Fruit fly (Drosophila melanogaster) whole organism, embryonic: ENCODE results near the gene Upf2.

Source experiments
- ATbp ChIP-seq: fragments of 200-800 bp; sonication (Bioruptor generic); optimal IDR thresholded peaks from 2 replicates; lab custom pipeline; 2017; ENCODE audit warnings: missing biosample characterization, mild to moderate bottlenecking, missing genetic modification characterization, missing genetic modification reagents
- Adf1 ChIP-seq: fragments of 200-800 bp; sonication (Bioruptor generic); IDR thresholded peaks from 2 replicates; pipeline ENCODE4 v1.3.6; 2022; ENCODE audit warnings: missing biosample characterization, missing genetic modification characterization
- CG10462 ChIP-seq: fragments of 200-800 bp; sonication (Bioruptor generic); optimal IDR thresholded peaks from 2 replicates; lab custom pipeline; 2016; ENCODE audit warnings: missing biosample characterization, missing genetic modification characterization
- CG14014 ChIP-seq: fragments of 200-800 bp; sonication (Bioruptor generic); IDR thresholded peaks from 2 replicates; pipeline ENCODE4 v1.3.6; 2022; ENCODE audit warnings: missing biosample characterization, missing genetic modification characterization
- CG15011 ChIP-seq: fragments of 200-800 bp; sonication (Bioruptor generic); optimal IDR thresholded peaks from 3 replicates; lab custom pipeline; 2018; ENCODE audit warnings: missing biosample characterization, mild to moderate bottlenecking, missing genetic modification characterization
- CG18011 ChIP-seq: fragments of 200-800 bp; sonication (Bioruptor generic); optimal IDR thresholded peaks from 2 replicates; lab custom pipeline; 2017; ENCODE audit warnings: missing biosample characterization, missing genetic modification characterization, mild to moderate bottlenecking, moderate library complexity, missing genotype
- CG18619 ChIP-seq: fragments of 200-800 bp; sonication (Bioruptor generic); optimal IDR thresholded peaks from 3 replicates; lab custom pipeline; 2017; ENCODE audit warnings: missing biosample characterization, mild to moderate bottlenecking, missing genetic modification characterization
- CG18764 ChIP-seq: fragments of 200-800 bp; sonication (Bioruptor generic); optimal IDR thresholded peaks from 3 replicates; lab custom pipeline; 2016; ENCODE audit warnings: missing biosample characterization, missing genetic modification characterization
- CG3163 ChIP-seq: fragments of 200-800 bp; sonication (Bioruptor generic); optimal IDR thresholded peaks from 3 replicates; lab custom pipeline; 2016; ENCODE audit warnings: missing biosample characterization, missing genetic modification characterization
- CG32767 ChIP-seq: fragments of 200-800 bp; sonication (Bioruptor generic); IDR thresholded peaks from 2 replicates; pipeline ENCODE4 v1.3.6; 2022; ENCODE audit warnings: missing biosample characterization, missing genetic modification characterization
- CG32772 ChIP-seq: fragments of 200-800 bp; sonication (Bioruptor generic); IDR thresholded peaks from 2 replicates; pipeline ENCODE4 v1.3.6; 2022; ENCODE audit warnings: missing biosample characterization, missing genetic modification characterization
- CG3995 ChIP-seq: fragments of 200-800 bp; sonication (Bioruptor generic); optimal IDR thresholded peaks from 3 replicates; lab custom pipeline; 2016; ENCODE audit warnings: missing biosample characterization, missing genetic modification characterization
- CG4328 ChIP-seq: fragments of 200-800 bp; sonication (Bioruptor generic); optimal IDR thresholded peaks from 3 replicates; lab custom pipeline; 2017; ENCODE audit warnings: missing biosample characterization, missing genetic modification reagents, missing genetic modification characterization
- CG4424 ChIP-seq: fragments of 200-800 bp; sonication (Bioruptor generic); optimal IDR thresholded peaks from 3 replicates; lab custom pipeline; 2016; ENCODE audit warnings: missing biosample characterization, missing genetic modification characterization
- CG6654 ChIP-seq: fragments of 200-800 bp; sonication (Bioruptor generic); optimal IDR thresholded peaks from 2 replicates; lab custom pipeline; 2017; ENCODE audit warnings: missing biosample characterization, mild to moderate bottlenecking, missing genetic modification characterization
- CG7745 ChIP-seq: fragments of 200-800 bp; sonication (Bioruptor generic); optimal IDR thresholded peaks from 2 replicates; lab custom pipeline; 2018; ENCODE audit warnings: missing biosample characterization, mild to moderate bottlenecking, missing genetic modification characterization, moderate library complexity
- CG8359 ChIP-seq: fragments of 200-800 bp; sonication (Bioruptor generic); optimal IDR thresholded peaks from 2 replicates; lab custom pipeline; 2017; ENCODE audit warnings: missing biosample characterization, mild to moderate bottlenecking, missing genetic modification characterization, borderline replicate concordance
- D19A ChIP-seq: fragments of 200-800 bp; optimal IDR thresholded peaks from 3 replicates; lab custom pipeline; 2019; ENCODE audit warnings: missing biosample characterization, mild to moderate bottlenecking, missing genetic modification characterization, moderate library complexity
- Doc3 ChIP-seq: fragments of 200-800 bp; sonication (Bioruptor generic); IDR thresholded peaks from 3 replicates; pipeline ENCODE4 v1.3.6; 2022; ENCODE audit warnings: missing biosample characterization, missing genetic modification characterization; ENCODE audit not compliant: partially characterized antibody
- E2f2 ChIP-seq: fragments of 200-800 bp; sonication (Bioruptor generic); IDR thresholded peaks from 2 replicates; pipeline ENCODE4 v1.3.6; 2022; ENCODE audit warnings: missing biosample characterization, missing genetic modification characterization
- ERR ChIP-seq: fragments of 200-800 bp; sonication (Bioruptor generic); optimal IDR thresholded peaks from 2 replicates; lab custom pipeline; 2016; ENCODE audit warnings: missing biosample characterization, missing genetic modification characterization
- Elba2 ChIP-seq: fragments of 200-800 bp; sonication (Bioruptor generic); optimal IDR thresholded peaks from 3 replicates; lab custom pipeline; 2016; ENCODE audit warnings: missing biosample characterization, missing genetic modification characterization
- Fer3 ChIP-seq: fragments of 200-800 bp; sonication (Bioruptor generic); optimal IDR thresholded peaks from 2 replicates; lab custom pipeline; 2018; ENCODE audit warnings: missing biosample characterization, mild to moderate bottlenecking, missing genetic modification characterization, moderate library complexity
- Gsc ChIP-seq: fragments of 200-800 bp; sonication (Bioruptor generic); IDR thresholded peaks from 2 replicates; pipeline ENCODE4 v1.3.6; 2022; ENCODE audit warnings: missing biosample characterization, missing genetic modification characterization
- H2.0 ChIP-seq: fragments of 200-800 bp; sonication (Bioruptor generic); IDR thresholded peaks from 2 replicates; pipeline ENCODE4 v1.3.6; 2022; ENCODE audit warnings: missing biosample characterization, missing genetic modification characterization
- HmgZ ChIP-seq: fragments of 200-800 bp; sonication (Bioruptor generic); optimal IDR thresholded peaks from 2 replicates; lab custom pipeline; 2018; ENCODE audit warnings: missing biosample characterization, mild to moderate bottlenecking, missing genetic modification characterization
- Lpt ChIP-seq: fragments of >200 bp; optimal IDR thresholded peaks from 2 replicates; lab custom pipeline; 2018; ENCODE audit warnings: missing biosample characterization, missing genetic modification characterization
- MBD-R2 ChIP-seq: fragments of 200-800 bp; sonication (Bioruptor generic); IDR thresholded peaks from 2 replicates; pipeline ENCODE4 v1.3.6; 2022; ENCODE audit warnings: missing biosample characterization, missing genetic modification characterization
- MESR4 ChIP-seq: fragments of 200-800 bp; sonication (Bioruptor generic); optimal IDR thresholded peaks from 2 replicates; lab custom pipeline; 2018; ENCODE audit warnings: missing biosample characterization, mild to moderate bottlenecking, missing genetic modification characterization, moderate library complexity
- Med ChIP-seq: fragments of 200-800 bp; sonication (Bioruptor generic); peaks from one replicate; lab custom pipeline; 2016; ENCODE audit warnings: missing biosample characterization, missing genetic modification characterization, mild to moderate bottlenecking, inconsistent platforms, moderate library complexity
- Vsx1 ChIP-seq: fragments of 200-800 bp; sonication (Bioruptor generic); optimal IDR thresholded peaks from 2 replicates; lab custom pipeline; 2017; ENCODE audit warnings: missing biosample characterization, mild to moderate bottlenecking, missing genetic modification characterization, missing genetic modification reagents
- ac ChIP-seq: fragments of 200-800 bp; sonication (Bioruptor generic); optimal IDR thresholded peaks from 3 replicates; lab custom pipeline; 2017; ENCODE audit warnings: missing biosample characterization, mild to moderate bottlenecking, missing genetic modification characterization
- al ChIP-seq: fragments of 200-800 bp; sonication (Bioruptor generic); IDR thresholded peaks from 2 replicates; pipeline ENCODE4 v1.3.6; 2022; ENCODE audit warnings: missing biosample characterization, missing genetic modification characterization
- ase ChIP-seq: fragments of 200-800 bp; sonication (Bioruptor generic); IDR thresholded peaks from 3 replicates; pipeline ENCODE4 v1.3.6; 2022; ENCODE audit warnings: missing biosample characterization, missing genetic modification characterization
- ato ChIP-seq: fragments of 200-800 bp; sonication (Bioruptor generic); IDR thresholded peaks from 2 replicates; pipeline ENCODE4 v1.3.6; 2022; ENCODE audit warnings: missing biosample characterization, missing genetic modification characterization; ENCODE audit not compliant: partially characterized antibody
- bigmax ChIP-seq: fragments of 200-800 bp; sonication (Bioruptor generic); optimal IDR thresholded peaks from 2 replicates; lab custom pipeline; 2018; ENCODE audit warnings: missing biosample characterization, mild to moderate bottlenecking, missing genetic modification characterization
- dati ChIP-seq: fragments of 200-800 bp; sonication (Bioruptor generic); IDR thresholded peaks from 2 replicates; pipeline ENCODE4 v1.3.6; 2022; ENCODE audit warnings: missing biosample characterization, missing genetic modification characterization
- fd96Cb ChIP-seq: fragments of 200-800 bp; sonication (Bioruptor generic); optimal IDR thresholded peaks from 2 replicates; lab custom pipeline; 2018; ENCODE audit warnings: missing biosample characterization, mild to moderate bottlenecking, missing genetic modification characterization, moderate library complexity
- gfzf ChIP-seq: fragments of 200-800 bp; sonication (Bioruptor generic); optimal IDR thresholded peaks from 2 replicates; lab custom pipeline; 2016; ENCODE audit warnings: missing biosample characterization, mild to moderate bottlenecking, missing genetic modification characterization, moderate library complexity
- h ChIP-seq: fragments of >200 bp; optimal IDR thresholded peaks from 2 replicates; lab custom pipeline; 2017
- hb ChIP-seq: fragments of 200-800 bp; sonication (Bioruptor generic); IDR thresholded peaks from 3 replicates; pipeline ENCODE4 v1.3.6; 2022; ENCODE audit warnings: missing biosample characterization, missing genetic modification characterization; ENCODE audit not compliant: partially characterized antibody
- hbn ChIP-seq: fragments of 200-800 bp; sonication (Bioruptor generic); IDR thresholded peaks from 2 replicates; pipeline ENCODE4 v1.3.6; 2022; ENCODE audit warnings: missing biosample characterization, missing genetic modification characterization; ENCODE audit not compliant: partially characterized antibody
- ken ChIP-seq: fragments of 200-800 bp; sonication (Bioruptor generic); IDR thresholded peaks from 3 replicates; pipeline ENCODE4 v1.3.6; 2022; ENCODE audit warnings: missing biosample characterization, missing genetic modification characterization
- kni ChIP-seq: fragments of 200-800 bp; sonication (Bioruptor generic); optimal IDR thresholded peaks from 3 replicates; lab custom pipeline; 2017; ENCODE audit warnings: mild to moderate bottlenecking, missing biosample characterization, missing genetic modification reagents, missing genetic modification characterization
- pzg ChIP-seq: fragments of 200-800 bp; sonication (Bioruptor generic); optimal IDR thresholded peaks from 3 replicates; lab custom pipeline; 2018; ENCODE audit warnings: missing biosample characterization, mild to moderate bottlenecking, missing genetic modification characterization, moderate library complexity
- ssp ChIP-seq: fragments of 200-800 bp; sonication (Bioruptor generic); IDR thresholded peaks from 2 replicates; pipeline ENCODE4 v1.3.6; 2022; ENCODE audit warnings: missing biosample characterization, missing genetic modification characterization
- stwl ChIP-seq: fragments of 200-800 bp; sonication (Bioruptor generic); optimal IDR thresholded peaks from 3 replicates; lab custom pipeline; 2018; ENCODE audit warnings: missing biosample characterization, mild to moderate bottlenecking, missing genetic modification characterization, moderate library complexity
- tin ChIP-seq: fragments of 200-800 bp; sonication (Bioruptor generic); optimal IDR thresholded peaks from 3 replicates; lab custom pipeline; 2016; ENCODE audit warnings: missing biosample characterization, missing genetic modification characterization
- tna ChIP-seq: fragments of 200-800 bp; sonication (Bioruptor generic); IDR thresholded peaks from 2 replicates; pipeline ENCODE4 v1.3.6; 2022; ENCODE audit warnings: missing biosample characterization, missing genetic modification characterization; ENCODE audit not compliant: partially characterized antibody
- ttk ChIP-seq: fragments of 200-800 bp; sonication (Bioruptor generic); IDR thresholded peaks from 2 replicates; pipeline ENCODE4 v2.1.2; 2022; ENCODE audit warnings: missing biosample characterization, missing genetic modification characterization
- wor ChIP-seq: fragments of 200-800 bp; sonication (Bioruptor generic); IDR thresholded peaks from 2 replicates; pipeline ENCODE4 v1.3.6; 2022; ENCODE audit warnings: missing biosample characterization, missing genetic modification characterization
- zen2 ChIP-seq: fragments of 200-800 bp; sonication (Bioruptor generic); IDR thresholded peaks from 3 replicates; pipeline ENCODE4 v1.3.6; 2022; ENCODE audit warnings: missing biosample characterization, missing genetic modification characterization; ENCODE audit not compliant: partially characterized antibody

The Upf2 gene

DNA sequence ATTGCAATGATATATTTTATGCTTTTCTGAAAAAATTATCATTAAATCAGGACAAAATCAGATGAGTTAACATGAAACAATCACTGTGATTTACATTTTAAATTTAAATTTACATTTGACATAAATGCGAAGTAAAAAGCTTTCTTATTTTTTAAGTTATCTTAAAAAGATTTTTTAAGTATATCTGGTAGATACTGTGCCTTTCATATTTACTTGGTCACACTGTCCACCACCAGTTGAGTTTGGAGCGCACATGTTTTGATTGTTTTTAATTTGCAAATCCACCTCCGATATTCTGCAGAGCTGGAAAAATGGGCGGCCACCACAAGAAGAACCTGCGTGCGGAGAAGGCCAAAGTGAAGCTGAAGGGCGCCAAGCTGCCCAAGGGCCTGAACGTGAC is 41.5 kb upstream of the Upf2 start, which contains the start of gene CG1575:
TSS of gene CG1575 (plus strand) at position 200 of the 400 bp plus-strand sequence.
- no peak for TF ChIP-seq bigmax (GFP tag; lab: Kevin White, UChicago)
- TF ChIP-seq h (lab: Kevin White, UChicago) = no peak
- no peak for TF ChIP-seq Elba2 (GFP tag; lab: Kevin White, UChicago)
- TF ChIP-seq CG18619 (GFP tag; lab: Kevin White, UChicago) = no peak
- no peak for TF ChIP-seq Fer3
- TF ChIP-seq Adf1 (GFP tag; lab: Robert Waterston, UW) = no peak
- TF ChIP-seq H2.0 (GFP tag; lab: Robert Waterston, UW) = no peak
- TF ChIP-seq ac (GFP tag; lab: Kevin White, UChicago) = no peak
- TF ChIP-seq hbn (GFP tag; lab: Robert Waterston, UW) = peak; percentile 46; the same call in 1 of the 2 replicates
- TF ChIP-seq zen2 = no peak; the same call in 2 of the 3 replicates
- no peak for TF ChIP-seq ken (GFP tag; lab: Robert Waterston, UW)
- no peak for TF ChIP-seq ERR
- peak; percentile 37; the same call in 1 of the 2 replicates for TF ChIP-seq MBD-R2 (GFP tag; lab: Robert Waterston, UW)
- peak; percentile 97 for TF ChIP-seq stwl (tag; lab: Kevin White, UChicago)
- no peak for TF ChIP-seq Lpt
- TF ChIP-seq CG8359 (GFP tag; lab: Kevin White, UChicago) = no peak
- TF ChIP-seq tna (GFP tag; lab: Robert Waterston, UW) = no peak
- no peak for TF ChIP-seq CG15011
- TF ChIP-seq CG18011 (GFP tag; lab: Kevin White, UChicago) = no peak
- no peak for TF ChIP-seq CG32767
- no peak for TF ChIP-seq CG4328
- 0 out of 3 replicates have a peak, but pooled peaks have one; percentile 20 for TF ChIP-seq Doc3 (GFP tag; lab: Robert Waterston, UW)
- TF ChIP-seq dati (GFP tag; lab: Robert Waterston, UW) = no peak
- TF ChIP-seq ttk = no peak
- no peak for TF ChIP-seq HmgZ (tag; lab: Kevin White, UChicago)
- no peak for TF ChIP-seq ase (GFP tag; lab: Robert Waterston, UW)
- peak; percentile 50 for TF ChIP-seq gfzf
- TF ChIP-seq hb (GFP tag; lab: Robert Waterston, UW) = no peak
- TF ChIP-seq ATbp (GFP tag; lab: Kevin White, UChicago) = no peak
- TF ChIP-seq Med = peak; percentile 63
- no peak for TF ChIP-seq ssp
- no peak for TF ChIP-seq tin (GFP tag; lab: Kevin White, UChicago)
- TF ChIP-seq CG4424 (GFP tag; lab: Kevin White, UChicago) = no peak
- no peak for TF ChIP-seq Gsc (GFP tag; lab: Robert Waterston, UW)
- no peak for TF ChIP-seq wor (GFP tag; lab: Robert Waterston, UW)
- peak; percentile 67 for TF ChIP-seq E2f2
- peak; percentile 86 for TF ChIP-seq CG3995
- TF ChIP-seq pzg (GFP tag; lab: Kevin White, UChicago) = peak; percentile 28
- no peak for TF ChIP-seq CG10462 (GFP tag; lab: Kevin White, UChicago)
- no peak for TF ChIP-seq al (GFP tag; lab: Robert Waterston, UW)
- TF ChIP-seq CG6654 (GFP tag; lab: Kevin White, UChicago) = no peak
- no peak for TF ChIP-seq CG7745 (tag; lab: Kevin White, UChicago)
- TF ChIP-seq kni = no peak
- TF ChIP-seq fd96Cb (tag; lab: Kevin White, UChicago) = no peak
- TF ChIP-seq Vsx1 (GFP tag; lab: Kevin White, UChicago) = no peak
- TF ChIP-seq ato (GFP tag; lab: Robert Waterston, UW) = no peak
- no peak for TF ChIP-seq D19A
- TF ChIP-seq CG18764 = no peak
- TF ChIP-seq CG14014 (GFP tag; lab: Robert Waterston, UW) = no peak
- no peak for TF ChIP-seq CG3163 (GFP tag; lab: Kevin White, UChicago)
- peak; percentile 9 for TF ChIP-seq MESR4 (GFP tag; lab: Kevin White, UChicago)
- TF ChIP-seq CG32772 (GFP tag; lab: Robert Waterston, UW) = no peak
